Fruit fly (Drosophila melanogaster): ENCODE results near the gene Zmynd8.

The Zmynd8 gene

DNA sequence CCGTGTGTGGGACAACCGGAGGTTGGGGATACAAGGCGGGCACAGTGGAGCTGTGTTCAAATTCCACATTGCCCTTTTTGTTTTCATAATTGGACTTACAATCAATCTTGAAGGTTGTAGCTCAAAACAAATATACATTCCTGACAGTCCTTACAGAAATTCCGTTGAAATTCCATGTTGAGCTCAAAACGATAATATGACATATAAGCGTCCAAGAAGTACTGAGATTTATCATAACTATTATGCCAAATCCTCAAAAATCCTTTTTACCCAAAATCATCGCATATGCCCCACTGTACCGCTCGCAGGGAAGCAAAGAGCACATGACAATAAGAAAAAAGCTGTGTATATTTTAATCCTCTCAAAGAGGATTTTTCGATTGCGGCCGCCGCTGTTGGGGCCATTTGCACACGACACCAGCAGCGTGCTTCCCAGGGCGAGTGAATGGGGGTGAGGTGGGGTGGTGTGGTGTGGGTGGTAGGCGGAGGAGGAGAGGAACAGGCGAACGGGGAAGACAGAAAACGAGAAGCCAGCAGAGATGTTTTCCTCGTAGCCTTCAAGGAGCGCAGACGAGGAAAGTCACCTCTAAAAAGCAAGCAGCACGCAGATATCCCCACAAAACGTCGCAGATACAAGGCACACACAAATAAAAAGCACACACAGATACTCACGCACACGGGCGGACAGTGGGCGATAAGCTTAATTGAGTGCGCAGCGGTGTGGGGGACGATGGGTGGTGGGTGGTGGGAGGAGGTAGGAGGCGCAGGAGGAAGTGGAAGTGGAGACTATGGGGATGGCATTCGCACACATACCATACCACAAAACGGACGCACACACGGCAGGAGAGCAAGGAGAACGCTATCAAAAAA is 48.3 kb downstream of the Zmynd8 start (continued):
- TF ChIP-seq E2f2 (GFP tag; IDR thresholded peaks at IDR 0.05) (peak; percentile 43; the same call in 1 of the 2 replicates), ssp (GFP tag; IDR thresholded peaks at IDR 0.05) (no peak), tgo (GFP tag; IDR thresholded peaks at IDR 0.05) (peak; percentile 51; the same call in 2 of the 3 replicates), NC2β (GFP tag; optimal IDR thresholded peaks at IDR 0.05) (no peak), CG4707 (GFP tag; optimal IDR thresholded peaks at IDR 0.05) (peak; percentile 29), Pdp1 (GFP tag; optimal IDR thresholded peaks at IDR 0.05) (peak; percentile 25 to 47), CG30431 (GFP tag; optimal IDR thresholded peaks at IDR 0.05) (peak; percentile 60), Dp (GFP tag; optimal IDR thresholded peaks at IDR 0.05) (no peak), CG15514 (GFP tag; optimal IDR thresholded peaks at IDR 0.05) (peak; percentile 50), Ssrp (tag; optimal IDR thresholded peaks at IDR 0.05) (peak; percentile 64), Sry-β (GFP tag; optimal IDR thresholded peaks at IDR 0.05) (no peak), TFAM (GFP tag; optimal IDR thresholded peaks at IDR 0.05) (no peak), Max (GFP tag; optimal IDR thresholded peaks at IDR 0.05) (peak; percentile 36), CG1603 (tag; optimal IDR thresholded peaks at IDR 0.05) (peak; percentile 60), CG33213 (GFP tag; optimal IDR thresholded peaks at IDR 0.05) (peak; percentile 50), BEAF-32 (GFP tag; optimal IDR thresholded peaks at IDR 0.05) (no peak), CG4360 (GFP tag; IDR thresholded peaks at IDR 0.05) (no peak), Mrtf (GFP tag; IDR thresholded peaks at IDR 0.05) (no peak; the same call in 2 of the 3 replicates), Hand (GFP tag; optimal IDR thresholded peaks at IDR 0.05) (peak; percentile 37), salm (tag; optimal IDR thresholded peaks at IDR 0.05) (peak; percentile 2), CG2875 (GFP tag; optimal IDR thresholded peaks at IDR 0.05) (peak; percentile 36), vvl (GFP tag; IDR thresholded peaks at IDR 0.05) (peak; percentile 38), CG12104 (GFP tag; optimal IDR thresholded peaks at IDR 0.05) (no peak), sd (tag; optimal IDR thresholded peaks at IDR 0.05) (peak; percentile 30), CG9727 (GFP tag; optimal IDR thresholded peaks at IDR 0.05) (peak; percentile 67), sens-2 (GFP tag; IDR thresholded peaks at IDR 0.05) (no peak), GATAe (GFP tag; conservative IDR thresholded peaks at IDR 0.05) (no peak), gce (GFP tag; IDR thresholded peaks at IDR 0.05) (0 out of 3 replicates have a peak, but pooled peaks have one; percentile 5), cas (GFP tag; IDR thresholded peaks at IDR 0.05) (no peak), esg (GFP tag; conservative IDR thresholded peaks at IDR 0.05) (peak; percentile 60), BtbVII (GFP tag; optimal IDR thresholded peaks at IDR 0.05) (peak; percentile 54), inv (GFP tag; IDR thresholded peaks at IDR 0.05; ENCODE audit: partially characterized antibody) (no peak), B-H2 (GFP tag; optimal IDR thresholded peaks at IDR 0.05) (peak; percentile 22), Hmx (GFP tag; optimal IDR thresholded peaks at IDR 0.05) (no peak), CG32767 (GFP tag; IDR thresholded peaks at IDR 0.05) (no peak), CG4328 (GFP tag; optimal IDR thresholded peaks at IDR 0.05) (no peak), fd64A (GFP tag; optimal IDR thresholded peaks at IDR 0.05) (no peak), gfzf (GFP tag; optimal IDR thresholded peaks at IDR 0.05) (no peak), CG34422 (GFP tag; IDR thresholded peaks at IDR 0.05) (0 out of 3 replicates have a peak, but pooled peaks have one; percentile 41), Doc3 (GFP tag; IDR thresholded peaks at IDR 0.05; ENCODE audit: partially characterized antibody) (no peak), CG4854 (GFP tag; optimal IDR thresholded peaks at IDR 0.05) (no peak), CG9817 (tag; optimal IDR thresholded peaks at IDR 0.05) (peak; percentile 58), lab (GFP tag; optimal IDR thresholded peaks at IDR 0.05) (peak; percentile 78), grau (tag; optimal IDR thresholded peaks at IDR 0.05) (peak; percentile 73), CG8924 (tag; optimal IDR thresholded peaks at IDR 0.05) (peak; percentile 41), unpg (GFP tag; optimal IDR thresholded peaks at IDR 0.05) (peak; percentile 61), seq (GFP tag; IDR thresholded peaks at IDR 0.05) (peak; percentile 66), CG18619 (GFP tag; optimal IDR thresholded peaks at IDR 0.05) (peak; percentile 65)

Measured in whole organism, embryonic.